Worm (Caenorhabditis elegans) whole organism, L1 larva: ENCODE measurements around the gene W05H9.4.
A peak's percentile ranks its signal among the peaks of the same experiment; 100 is the strongest.

ENCODE experiments used
- C16A3.4 ChIP-seq: fragments of 150-350 bp; optimal IDR thresholded peaks from 2 replicates; lab custom pipeline; 2014; ENCODE audit warnings: missing biosample characterization, missing genetic modification characterization
- Y116A8C.19 ChIP-seq: sonication (generic microtip); optimal IDR thresholded peaks from 2 replicates; lab custom pipeline; 2016; ENCODE audit warnings: missing compliant biosample characterization, missing genetic modification characterization, borderline replicate concordance
- aha-1 ChIP-seq: fragments of 150-350 bp; optimal IDR thresholded peaks from 2 replicates; lab custom pipeline; 2014; ENCODE audit warnings: missing biosample characterization, missing genetic modification characterization
- aly-2 ChIP-seq: fragments of 150-350 bp; optimal IDR thresholded peaks from 2 replicates; lab custom pipeline; 2014; ENCODE audit warnings: missing biosample characterization, missing genetic modification characterization
- blmp-1 ChIP-seq: fragments of 150-350 bp; optimal IDR thresholded peaks from 2 replicates; lab custom pipeline; 2014; ENCODE audit warnings: missing biosample characterization, missing genetic modification characterization
- ceh-63 ChIP-seq: fragments of 200-800 bp; sonication (Bioruptor generic); optimal IDR thresholded peaks from 2 replicates; lab custom pipeline; 2018; ENCODE audit warnings: mild to moderate bottlenecking, missing genetic modification characterization, missing compliant biosample characterization
- ceh-82 ChIP-seq, 3 experiments: fragments of 150-350 bp in 1 of 3; sonication (generic microtip) in 2 of 3; optimal IDR thresholded peaks; 2 replicates each; lab custom pipeline; 2014 to 2017; ENCODE audit warnings: missing biosample characterization in 3 of 3, missing genetic modification characterization in 3 of 3
- ces-1 ChIP-seq: fragments of 150-350 bp; optimal IDR thresholded peaks from 2 replicates; lab custom pipeline; 2014; ENCODE audit warnings: missing biosample characterization, missing genetic modification reagents, missing genetic modification characterization
- dsc-1 ChIP-seq: sonication (generic microtip); optimal IDR thresholded peaks from 2 replicates; lab custom pipeline; 2016; ENCODE audit warnings: mild to moderate bottlenecking, missing genetic modification characterization, missing compliant biosample characterization
- efl-1 ChIP-seq, 4 experiments: fragments of 150-350 bp; optimal IDR thresholded peaks in 3 of 4; peaks in 1 of 4; 1 replicate in 1 of 4; 2 replicates in 3 of 4; lab custom pipeline; 2014; ENCODE audit warnings: missing biosample characterization in 2 of 4, missing genetic modification characterization in 2 of 4, missing genetic modification reagents in 2 of 4
- efl-3 ChIP-seq: fragments of 200-800 bp; sonication (Bioruptor generic); optimal IDR thresholded peaks from 2 replicates; lab custom pipeline; 2018; ENCODE audit warnings: mild to moderate bottlenecking, missing genetic modification characterization, missing compliant biosample characterization
- egl-13 ChIP-seq: sonication (generic microtip); optimal IDR thresholded peaks from 2 replicates; lab custom pipeline; 2016; ENCODE audit warnings: missing genotype, missing genetic modification reagents, missing genetic modification characterization, missing compliant biosample characterization
- ets-5 ChIP-seq: fragments of 200-800 bp; sonication (Bioruptor generic); IDR thresholded peaks from 2 replicates; pipeline ENCODE4 v1.3.6; 2022; ENCODE audit warnings: missing genetic modification characterization, missing compliant biosample characterization
- fkh-10 ChIP-seq: sonication (generic microtip); optimal IDR thresholded peaks from 2 replicates; lab custom pipeline; 2017; ENCODE audit warnings: missing biosample characterization, missing genetic modification reagents, missing genetic modification characterization
- fkh-8 ChIP-seq: sonication (generic microtip); optimal IDR thresholded peaks from 2 replicates; lab custom pipeline; 2016; ENCODE audit warnings: mild to moderate bottlenecking, missing genetic modification characterization, missing compliant biosample characterization
- grh-1 ChIP-seq: fragments of 200-800 bp; sonication (Bioruptor generic); IDR thresholded peaks from 2 replicates; pipeline ENCODE4 v1.3.6; 2022; ENCODE audit warnings: missing genetic modification reagents, missing genetic modification characterization, missing compliant biosample characterization
- hlh-4 ChIP-seq: sonication (generic microtip); optimal IDR thresholded peaks from 2 replicates; lab custom pipeline; 2016; ENCODE audit warnings: mild to moderate bottlenecking, missing genetic modification characterization, missing compliant biosample characterization
- isw-1 ChIP-seq: fragments of 200-800 bp; sonication (Bioruptor generic); IDR thresholded peaks from 2 replicates; pipeline ENCODE4 v1.3.6; 2022; ENCODE audit warnings: missing genetic modification characterization, missing compliant biosample characterization
- jun-1 ChIP-seq: fragments of 150-350 bp; optimal IDR thresholded peaks from 2 replicates; lab custom pipeline; 2014; ENCODE audit warnings: missing biosample characterization, missing genetic modification reagents, missing genetic modification characterization
- lin-13 ChIP-seq: fragments of 150-350 bp; optimal IDR thresholded peaks from 2 replicates; lab custom pipeline; 2014; ENCODE audit warnings: missing biosample characterization, missing genetic modification reagents, missing genetic modification characterization
- lin-14 ChIP-seq: fragments of 200-800 bp; sonication (Bioruptor generic); optimal IDR thresholded peaks from 2 replicates; lab custom pipeline; 2018; ENCODE audit warnings: mild to moderate bottlenecking, missing genetic modification characterization, moderate library complexity, missing compliant biosample characterization
- lin-39 ChIP-seq: fragments of 150-350 bp; optimal IDR thresholded peaks from 2 replicates; lab custom pipeline; 2014; ENCODE audit warnings: missing biosample characterization, missing genetic modification reagents, missing genetic modification characterization
- mdl-1 ChIP-seq, 2 experiments: fragments of 150-350 bp; optimal IDR thresholded peaks; 2 replicates each; lab custom pipeline; 2014 to 2017; ENCODE audit warnings: missing biosample characterization in 2 of 2, missing genetic modification characterization in 2 of 2, inconsistent platforms in 1 of 2
- nhr-11 ChIP-seq: fragments of 150-350 bp; optimal IDR thresholded peaks from 2 replicates; lab custom pipeline; 2014; ENCODE audit warnings: missing biosample characterization, missing genetic modification characterization
- nhr-237 ChIP-seq: fragments of 150-350 bp; optimal IDR thresholded peaks from 2 replicates; lab custom pipeline; 2014; ENCODE audit warnings: missing biosample characterization, missing genetic modification characterization
- nhr-28 ChIP-seq: fragments of 150-350 bp; optimal IDR thresholded peaks from 2 replicates; lab custom pipeline; 2014; ENCODE audit warnings: missing biosample characterization, missing genetic modification characterization
- nhr-47 ChIP-seq: sonication (generic microtip); optimal IDR thresholded peaks from 2 replicates; lab custom pipeline; 2016; ENCODE audit warnings: mild to moderate bottlenecking, missing genetic modification characterization, moderate library complexity, missing compliant biosample characterization
- nhr-71 ChIP-seq: sonication (generic microtip); optimal IDR thresholded peaks from 2 replicates; lab custom pipeline; 2016; ENCODE audit warnings: mild to moderate bottlenecking, missing genetic modification characterization, moderate library complexity, missing compliant biosample characterization
- nhr-76 ChIP-seq: sonication (generic microtip); optimal IDR thresholded peaks from 2 replicates; lab custom pipeline; 2017; ENCODE audit warnings: missing biosample characterization, missing genetic modification characterization
- nhr-77 ChIP-seq: fragments of 150-350 bp; optimal IDR thresholded peaks from 2 replicates; lab custom pipeline; 2014; ENCODE audit warnings: missing biosample characterization, missing genetic modification characterization
- rnt-1 ChIP-seq: sonication (generic microtip); optimal IDR thresholded peaks from 2 replicates; lab custom pipeline; 2016; ENCODE audit warnings: mild to moderate bottlenecking, missing genetic modification characterization, moderate library complexity, missing compliant biosample characterization
- skn-1 ChIP-seq: fragments of 150-350 bp; optimal IDR thresholded peaks from 2 replicates; lab custom pipeline; 2014; ENCODE audit warnings: missing biosample characterization, missing genetic modification characterization
- sox-4 ChIP-seq: sonication (generic microtip); optimal IDR thresholded peaks from 2 replicates; lab custom pipeline; 2016; ENCODE audit warnings: missing genetic modification characterization, missing compliant biosample characterization
- sup-37 ChIP-seq: fragments of 200-800 bp; sonication (Bioruptor generic); optimal IDR thresholded peaks from 2 replicates; lab custom pipeline; 2018; ENCODE audit warnings: mild to moderate bottlenecking, missing genetic modification characterization, missing compliant biosample characterization
- tbx-2 ChIP-seq: sonication (generic microtip); optimal IDR thresholded peaks from 2 replicates; lab custom pipeline; 2016; ENCODE audit warnings: missing genetic modification characterization, missing compliant biosample characterization
- tlp-1 ChIP-seq: fragments of 150-350 bp; optimal IDR thresholded peaks from 2 replicates; lab custom pipeline; 2014; ENCODE audit warnings: missing biosample characterization, missing genetic modification characterization
- unc-130 ChIP-seq: fragments of 150-350 bp; optimal IDR thresholded peaks from 2 replicates; lab custom pipeline; 2017; ENCODE audit warnings: missing biosample characterization, missing genetic modification characterization, inconsistent platforms
- unc-30 ChIP-seq: sonication (generic microtip); optimal IDR thresholded peaks from 2 replicates; lab custom pipeline; 2017; ENCODE audit warnings: missing biosample characterization, missing genetic modification characterization
- unc-62 ChIP-seq: fragments of 150-350 bp; optimal IDR thresholded peaks from 2 replicates; lab custom pipeline; 2014; ENCODE audit warnings: missing biosample characterization, missing genetic modification reagents, missing genetic modification characterization
- unc-86 ChIP-seq: sonication (generic microtip); optimal IDR thresholded peaks from 2 replicates; lab custom pipeline; 2016; ENCODE audit warnings: missing genetic modification characterization, missing compliant biosample characterization
- vab-15 ChIP-seq: sonication (generic microtip); optimal IDR thresholded peaks from 2 replicates; lab custom pipeline; 2017; ENCODE audit warnings: missing genotype, mild to moderate bottlenecking, missing genetic modification characterization, missing compliant biosample characterization
- xbp-1 ChIP-seq: sonication (generic microtip); optimal IDR thresholded peaks from 2 replicates; lab custom pipeline; 2016; ENCODE audit warnings: missing genetic modification characterization, missing compliant biosample characterization
- ztf-11 ChIP-seq, 2 experiments: sonication (generic microtip); optimal IDR thresholded peaks; 2 replicates each; lab custom pipeline; 2016 to 2017; ENCODE audit warnings: missing genetic modification characterization in 2 of 2, missing biosample characterization in 1 of 2, missing compliant biosample characterization in 1 of 2

The W05H9.4 gene

ce11 chrX:6296402-6296844 is 33.0 kb downstream of the W05H9.4 start (continued):
- TF ChIP-seq xbp-1 (tag; lab: Kevin White, UChicago) (peak; percentile 99), tbx-2 (tag; lab: Kevin White, UChicago) (peak; percentile 99), lin-13 (GFP tag; lab: Kevin White, UChicago) (peak; percentile 95), Y116A8C.19 (tag; lab: Kevin White, UChicago) (no peak), fkh-8 (tag; lab: Kevin White, UChicago) (peak; percentile 99), aha-1 (peak; percentile 53), ceh-63 (GFP tag; lab: Kevin White, UChicago) (peak; percentile 98), unc-86 (tag; lab: Kevin White, UChicago) (peak; percentile 98), vab-15 (tag; lab: Kevin White, UChicago) (peak; percentile 81), hlh-4 (tag; lab: Kevin White, UChicago) (peak; percentile 68), unc-62 (GFP tag; lab: Kevin White, UChicago) (no peak), ets-5 (no peak), skn-1 (tag; lab: Kevin White, UChicago) (peak; percentile 98), ztf-11 (tag; optimal IDR thresholded peaks at IDR 0.05; lab: Kevin White, UChicago) (peak; percentile 84 to 98), mdl-1 (tag; optimal IDR thresholded peaks at IDR 0.05; lab: Kevin White, UChicago) (peak; percentile 64 to 96), sox-4 (tag; lab: Kevin White, UChicago) (peak; percentile 99), nhr-77 (tag; lab: Kevin White, UChicago) (peak; percentile 99), lin-39 (tag; lab: Kevin White, UChicago) (peak; percentile 99), isw-1 (GFP tag; lab: Robert Waterston, UW) (peak; percentile 93), efl-1 (optimal IDR thresholded peaks at IDR 0.05; lab: Kevin White, UChicago) (peak; percentile 83 to 91), efl-1 (GFP tag; optimal IDR thresholded peaks at IDR 0.05 in 1 of 2; lab: Kevin White, UChicago) (peak; percentile 71 to 96), nhr-11 (tag; lab: Kevin White, UChicago) (peak; percentile 99), nhr-71 (tag; lab: Kevin White, UChicago) (peak; percentile 99), nhr-28 (peak; percentile 62), fkh-10 (GFP tag; lab: Kevin White, UChicago) (peak; percentile 100), unc-30 (tag; lab: Kevin White, UChicago) (peak; percentile 96), dsc-1 (tag; lab: Kevin White, UChicago) (peak; percentile 100), grh-1 (GFP tag; lab: Robert Waterston, UW) (peak; percentile 98), ceh-82 (tag; optimal IDR thresholded peaks at IDR 0.05; lab: Kevin White, UChicago) (peak; percentile 98 to 100 (median 99)), nhr-47 (tag; lab: Kevin White, UChicago) (peak; percentile 100), unc-130 (tag; lab: Kevin White, UChicago) (peak; percentile 77), nhr-237 (peak; percentile 98), blmp-1 (tag; lab: Kevin White, UChicago) (peak; percentile 54), efl-3 (peak; percentile 97), C16A3.4 (peak; percentile 99), jun-1 (tag; lab: Kevin White, UChicago) (peak; percentile 100)

- TF ChIP-seq sup-37 (GFP tag; lab: Kevin White, UChicago) = no peak
- TF ChIP-seq fkh-8 (tag; lab: Kevin White, UChicago) = no peak
- peak; percentile 24 for TF ChIP-seq rnt-1
- TF ChIP-seq blmp-1 (tag; lab: Kevin White, UChicago) = no peak
- no peak for TF ChIP-seq nhr-76 (tag; lab: Kevin White, UChicago)
- no peak for TF ChIP-seq egl-13 (tag; lab: Kevin White, UChicago)
- TF ChIP-seq efl-1 (optimal IDR thresholded peaks at IDR 0.05; lab: Kevin White, UChicago) = no peak
- TF ChIP-seq efl-1 (GFP tag; optimal IDR thresholded peaks at IDR 0.05 in 1 of 2; lab: Kevin White, UChicago) = peak in 1 of 2 experiments; percentile 53
- TF ChIP-seq ces-1 (GFP tag; lab: Kevin White, UChicago) = no peak
- no peak for TF ChIP-seq tlp-1 (tag; lab: Kevin White, UChicago)
- peak; percentile 40 for TF ChIP-seq lin-14 (GFP tag; lab: Kevin White, UChicago)
- no peak for TF ChIP-seq aly-2
Observed at ce11 chrX:6299641-6300240, 36.3 kb downstream of the W05H9.4 start, which contains the start of gene cest-16. TSS of gene cest-16 (plus strand) at chrX:6299942.
